Worm (Caenorhabditis elegans) whole organism, early embryonic: ENCODE results near the gene F11E6.9.

Source experiments
- B0310.2 ChIP-seq: sonication (generic microtip); optimal IDR thresholded peaks from 2 replicates; lab custom pipeline; 2016; ENCODE audit warnings: mild to moderate bottlenecking, missing genetic modification characterization, missing compliant biosample characterization
- F13C5.2 ChIP-seq: sonication (generic microtip); optimal IDR thresholded peaks from 2 replicates; lab custom pipeline; 2017; ENCODE audit warnings: mild to moderate bottlenecking, missing genetic modification characterization, inconsistent platforms, missing compliant biosample characterization
- ama-1 ChIP-seq: fragments of 150-350 bp; optimal IDR thresholded peaks from 2 replicates; lab custom pipeline; 2014
- ceh-13 ChIP-seq: fragments of 200-800 bp; sonication (Bioruptor generic); optimal IDR thresholded peaks from 2 replicates; lab custom pipeline; 2018; ENCODE audit warnings: mild to moderate bottlenecking, missing genetic modification characterization, missing compliant biosample characterization
- ceh-36 ChIP-seq: sonication (generic microtip); optimal IDR thresholded peaks from 2 replicates; lab custom pipeline; 2016; ENCODE audit warnings: missing genetic modification characterization, inconsistent platforms, missing compliant biosample characterization
- ets-7 ChIP-seq: sonication (generic microtip); optimal IDR thresholded peaks from 2 replicates; lab custom pipeline; 2016; ENCODE audit warnings: missing genotype, missing genetic modification characterization, missing compliant biosample characterization
- flt-1 ChIP-seq: fragments of 200-800 bp; sonication (Bioruptor generic); IDR thresholded peaks from 2 replicates; pipeline ENCODE4 v1.3.6; 2022; ENCODE audit warnings: missing genetic modification characterization, missing compliant biosample characterization
- hmbx-1 ChIP-seq: sonication (generic microtip); optimal IDR thresholded peaks from 2 replicates; lab custom pipeline; 2016; ENCODE audit warnings: mild to moderate bottlenecking, missing genetic modification characterization, missing compliant biosample characterization
- hmg-4 ChIP-seq: fragments of 200-800 bp; sonication (Bioruptor generic); optimal IDR thresholded peaks from 2 replicates; lab custom pipeline; 2018; ENCODE audit warnings: mild to moderate bottlenecking, missing genetic modification characterization, missing compliant biosample characterization
- hnd-1 ChIP-seq: sonication (generic microtip); optimal IDR thresholded peaks from 2 replicates; lab custom pipeline; 2016; ENCODE audit warnings: missing genetic modification characterization, missing compliant biosample characterization
- pes-1 ChIP-seq: fragments of 200-800 bp; sonication (Bioruptor generic); IDR thresholded peaks from 2 replicates; pipeline ENCODE4 v1.3.6; 2022; ENCODE audit warnings: missing genetic modification reagents, missing genetic modification characterization, missing compliant biosample characterization
- scrt-1 ChIP-seq: fragments of 200-800 bp; sonication (Bioruptor generic); IDR thresholded peaks from 2 replicates; pipeline ENCODE4 v1.3.6; 2022; ENCODE audit warnings: missing genetic modification characterization, missing compliant biosample characterization
- tbx-11 ChIP-seq: fragments of 200-800 bp; sonication (Bioruptor generic); IDR thresholded peaks from 2 replicates; pipeline ENCODE4 v1.3.6; 2022; ENCODE audit warnings: missing genetic modification characterization, missing compliant biosample characterization

ce11 chrIV:17435228-17435627, 39.9 kb downstream of the F11E6.9 start:
- TF ChIP-seq F13C5.2 (tag; lab: Kevin White, UChicago) (no peak), ama-1 (no peak), hmg-4 (no peak), flt-1 (no peak), ceh-36 (tag; lab: Kevin White, UChicago) (no peak), hnd-1 (no peak), pes-1 (GFP tag; lab: Robert Waterston, UW) (no peak), tbx-11 (GFP tag; lab: Robert Waterston, UW) (no peak), ets-7 (tag; lab: Kevin White, UChicago) (no peak), scrt-1 (GFP tag; lab: Robert Waterston, UW) (no peak), hmbx-1 (no peak), ceh-13 (GFP tag; lab: Kevin White, UChicago) (no peak), B0310.2 (tag; lab: Kevin White, UChicago) (no peak)
